Fruit fly (Drosophila melanogaster) whole organism, embryonic: ENCODE results near the gene Tctp.
A peak's percentile ranks its signal among the peaks of the same experiment; 100 is the strongest.

ENCODE experiments used
- Asciz ChIP-seq: fragments of 200-800 bp; sonication (Bioruptor generic); optimal IDR thresholded peaks from 2 replicates; lab custom pipeline; 2017; ENCODE audit warnings: missing biosample characterization, mild to moderate bottlenecking, missing genetic modification characterization, missing genetic modification reagents
- BtbVII ChIP-seq: fragments of 200-800 bp; sonication (Bioruptor generic); optimal IDR thresholded peaks from 3 replicates; lab custom pipeline; 2017; ENCODE audit warnings: missing biosample characterization, mild to moderate bottlenecking, missing genetic modification characterization
- CG11504 ChIP-seq: fragments of 200-800 bp; sonication (Bioruptor generic); optimal IDR thresholded peaks from 3 replicates; lab custom pipeline; 2019; ENCODE audit warnings: missing biosample characterization, mild to moderate bottlenecking, missing genetic modification characterization, moderate library complexity
- CG12071 ChIP-seq: fragments of 200-800 bp; sonication (Bioruptor generic); optimal IDR thresholded peaks from 3 replicates; lab custom pipeline; 2018; ENCODE audit warnings: missing biosample characterization, mild to moderate bottlenecking, missing genetic modification characterization
- CG1233 ChIP-seq: fragments of 200-800 bp; sonication (Bioruptor generic); optimal IDR thresholded peaks from 4 replicates; lab custom pipeline; 2018; ENCODE audit warnings: missing biosample characterization, mild to moderate bottlenecking, missing genetic modification characterization
- CG12769 ChIP-seq: fragments of 200-800 bp; sonication (Bioruptor generic); optimal IDR thresholded peaks from 2 replicates; lab custom pipeline; 2019; ENCODE audit warnings: missing biosample characterization, mild to moderate bottlenecking, missing genetic modification characterization, moderate library complexity
- CG13296 ChIP-seq: fragments of 200-800 bp; sonication (Bioruptor generic); optimal IDR thresholded peaks from 3 replicates; lab custom pipeline; 2018; ENCODE audit warnings: missing biosample characterization, mild to moderate bottlenecking, missing genetic modification characterization
- CG13424 ChIP-seq: fragments of 200-800 bp; sonication (Bioruptor generic); optimal IDR thresholded peaks from 2 replicates; lab custom pipeline; 2019; ENCODE audit warnings: missing biosample characterization, mild to moderate bottlenecking, missing genetic modification characterization, moderate library complexity
- CG15514 ChIP-seq: fragments of 200-800 bp; sonication (Bioruptor generic); optimal IDR thresholded peaks from 3 replicates; lab custom pipeline; 2017; ENCODE audit warnings: missing biosample characterization, missing genetic modification characterization, mild to moderate bottlenecking, moderate library complexity, missing genetic modification reagents
- CG1792 ChIP-seq: fragments of 200-800 bp; sonication (Bioruptor generic); optimal IDR thresholded peaks from 2 replicates; lab custom pipeline; 2016; ENCODE audit warnings: missing biosample characterization, missing genetic modification characterization
- CG2678 ChIP-seq: fragments of 200-800 bp; sonication (Bioruptor generic); optimal IDR thresholded peaks from 3 replicates; lab custom pipeline; 2019; ENCODE audit warnings: missing biosample characterization, mild to moderate bottlenecking, missing genetic modification characterization, moderate library complexity
- CG3281 ChIP-seq: fragments of 200-800 bp; sonication (Bioruptor generic); optimal IDR thresholded peaks from 3 replicates; lab custom pipeline; 2017; ENCODE audit warnings: missing biosample characterization, mild to moderate bottlenecking, missing genetic modification characterization
- CG4282 ChIP-seq: fragments of 200-800 bp; sonication (Bioruptor generic); optimal IDR thresholded peaks from 2 replicates; lab custom pipeline; 2016; ENCODE audit warnings: missing biosample characterization, missing genetic modification characterization
- CG6683 ChIP-seq: fragments of 200-800 bp; sonication (Bioruptor generic); optimal IDR thresholded peaks from 2 replicates; lab custom pipeline; 2017; ENCODE audit warnings: missing biosample characterization, mild to moderate bottlenecking, missing genetic modification characterization, missing genetic modification reagents
- CG6813 ChIP-seq: fragments of 200-800 bp; sonication (Bioruptor generic); optimal IDR thresholded peaks from 2 replicates; lab custom pipeline; 2017; ENCODE audit warnings: missing biosample characterization, missing genetic modification characterization, mild to moderate bottlenecking, moderate library complexity, missing genetic modification reagents
- CG8290 ChIP-seq, 3 experiments: fragments of 200-800 bp; sonication (Bioruptor generic); optimal IDR thresholded peaks; 2 replicates each; lab custom pipeline; 2016 to 2019; ENCODE audit warnings: missing biosample characterization in 3 of 3, missing genetic modification characterization in 3 of 3, mild to moderate bottlenecking in 2 of 3, moderate library complexity in 1 of 3
- CG9817 ChIP-seq: fragments of 200-800 bp; sonication (Bioruptor generic); optimal IDR thresholded peaks from 2 replicates; lab custom pipeline; 2018; ENCODE audit warnings: missing biosample characterization, mild to moderate bottlenecking, missing genetic modification characterization, moderate library complexity
- Dek ChIP-seq: fragments of 200-800 bp; sonication (Bioruptor generic); optimal IDR thresholded peaks from 3 replicates; lab custom pipeline; 2019; ENCODE audit warnings: missing biosample characterization, mild to moderate bottlenecking, missing genetic modification characterization, moderate library complexity
- Fer1 ChIP-seq: fragments of 200-800 bp; sonication (Bioruptor generic); optimal IDR thresholded peaks from 2 replicates; lab custom pipeline; 2017; ENCODE audit warnings: missing biosample characterization, mild to moderate bottlenecking, missing genetic modification characterization
- HHEX ChIP-seq: fragments of 200-800 bp; sonication (Bioruptor generic); optimal IDR thresholded peaks from 3 replicates; lab custom pipeline; 2017; ENCODE audit warnings: missing biosample characterization, mild to moderate bottlenecking, missing genetic modification characterization, missing genetic modification reagents
- Hr39 ChIP-seq: fragments of >200 bp; optimal IDR thresholded peaks from 2 replicates; lab custom pipeline; 2017
- Hr51 ChIP-seq, 2 experiments: fragments of 200-800 bp; sonication (Bioruptor generic); optimal IDR thresholded peaks; 2 replicates in 1 of 2; 3 replicates in 1 of 2; lab custom pipeline; 2016 to 2018; ENCODE audit warnings: missing biosample characterization in 2 of 2, missing genetic modification characterization in 2 of 2, mild to moderate bottlenecking in 1 of 2, moderate library complexity in 1 of 2
- Mad ChIP-seq: fragments of 200-800 bp; sonication (Bioruptor generic); optimal IDR thresholded peaks from 2 replicates; lab custom pipeline; 2016; ENCODE audit warnings: missing biosample characterization, missing genetic modification characterization
- Meics ChIP-seq: fragments of 200-800 bp; sonication (Bioruptor generic); optimal IDR thresholded peaks from 2 replicates; lab custom pipeline; 2017; ENCODE audit warnings: missing biosample characterization, mild to moderate bottlenecking, missing genetic modification characterization
- Neu2 ChIP-seq: fragments of 200-800 bp; sonication (Bioruptor generic); optimal IDR thresholded peaks from 3 replicates; lab custom pipeline; 2016; ENCODE audit warnings: missing biosample characterization, missing genetic modification characterization, borderline replicate concordance
- Ptx1 ChIP-seq: fragments of 200-800 bp; sonication (Bioruptor generic); IDR thresholded peaks from 2 replicates; pipeline ENCODE4 v1.3.6; 2022; ENCODE audit warnings: missing biosample characterization, missing genetic modification characterization
- Sox102F ChIP-seq: fragments of 200-800 bp; sonication (Bioruptor generic); optimal IDR thresholded peaks from 2 replicates; lab custom pipeline; 2018; ENCODE audit warnings: missing biosample characterization, mild to moderate bottlenecking, missing genetic modification characterization, moderate library complexity
- dan ChIP-seq: fragments of 200-800 bp; sonication (Bioruptor generic); IDR thresholded peaks from 2 replicates; pipeline ENCODE4 v1.3.6; 2022; ENCODE audit warnings: missing biosample characterization, missing genetic modification characterization
- dmrt99B ChIP-seq: fragments of 200-800 bp; sonication (Bioruptor generic); optimal IDR thresholded peaks from 2 replicates; lab custom pipeline; 2018; ENCODE audit warnings: missing biosample characterization, mild to moderate bottlenecking, missing genetic modification characterization, moderate library complexity
- fd64A ChIP-seq: fragments of 200-800 bp; sonication (Bioruptor generic); optimal IDR thresholded peaks from 3 replicates; lab custom pipeline; 2018; ENCODE audit warnings: missing biosample characterization, mild to moderate bottlenecking, missing genetic modification characterization
- gem ChIP-seq: fragments of 200-800 bp; sonication (Bioruptor generic); optimal IDR thresholded peaks from 2 replicates; lab custom pipeline; 2019; ENCODE audit warnings: missing biosample characterization, mild to moderate bottlenecking, missing genetic modification characterization, moderate library complexity
- hkb ChIP-seq, 2 experiments: fragments of 200-800 bp in 1 of 2; fragments of >200 bp in 1 of 2; sonication (Bioruptor generic) in 1 of 2; IDR thresholded peaks in 1 of 2; optimal IDR thresholded peaks in 1 of 2; 2 replicates each; pipeline versions ENCODE4 v1.3.6 to Lab custom; 2017 to 2022; ENCODE audit warnings: missing biosample characterization in 1 of 2, missing genetic modification characterization in 1 of 2
- lab ChIP-seq: fragments of 200-800 bp; sonication (Bioruptor generic); optimal IDR thresholded peaks from 3 replicates; lab custom pipeline; 2017; ENCODE audit warnings: missing biosample characterization, missing genetic modification characterization, mild to moderate bottlenecking, moderate library complexity, missing genetic modification reagents
- mirr ChIP-seq: fragments of 200-800 bp; sonication (Bioruptor generic); optimal IDR thresholded peaks from 3 replicates; lab custom pipeline; 2018; ENCODE audit warnings: missing biosample characterization, mild to moderate bottlenecking, missing genetic modification characterization
- oc ChIP-seq: fragments of 200-800 bp; sonication (Bioruptor generic); optimal IDR thresholded peaks from 2 replicates; lab custom pipeline; 2018; ENCODE audit warnings: missing biosample characterization, mild to moderate bottlenecking, missing genetic modification characterization, moderate library complexity
- pfk ChIP-seq: fragments of 200-800 bp; sonication (Bioruptor generic); optimal IDR thresholded peaks from 2 replicates; lab custom pipeline; 2018; ENCODE audit warnings: missing biosample characterization, mild to moderate bottlenecking, missing genetic modification characterization, moderate library complexity
- ranshi ChIP-seq: fragments of 200-800 bp; sonication (Bioruptor generic); IDR thresholded peaks from 2 replicates; pipeline ENCODE4 v1.3.6; 2022; ENCODE audit warnings: missing biosample characterization, missing genetic modification characterization
- rib ChIP-seq: fragments of 200-800 bp; sonication (Bioruptor generic); IDR thresholded peaks from 2 replicates; pipeline ENCODE4 v1.3.6; 2022; ENCODE audit warnings: missing biosample characterization, missing genetic modification characterization
- row ChIP-seq: fragments of 200-800 bp; sonication (Bioruptor generic); IDR thresholded peaks from 3 replicates; pipeline ENCODE4 v1.3.6; 2022; ENCODE audit warnings: missing biosample characterization, missing genetic modification characterization
- sc ChIP-seq, 3 experiments: fragments of >200 bp in 2 of 3; fragments of 200-800 bp in 1 of 3; sonication (Bioruptor generic) in 1 of 3; optimal IDR thresholded peaks; 2 replicates in 2 of 3; 3 replicates in 1 of 3; lab custom pipeline; 2017; ENCODE audit warnings: mild to moderate bottlenecking in 1 of 3, missing biosample characterization in 1 of 3, missing genetic modification characterization in 1 of 3, missing genetic modification reagents in 1 of 3
- sens ChIP-seq: fragments of 200-800 bp; sonication (Bioruptor generic); peaks from one replicate; lab custom pipeline; 2016; ENCODE audit warnings: missing biosample characterization, missing genetic modification characterization
- so ChIP-seq: fragments of 200-800 bp; sonication (Bioruptor generic); IDR thresholded peaks from 3 replicates; pipeline ENCODE4 v1.3.6; 2022; ENCODE audit warnings: missing biosample characterization, missing genetic modification characterization
- ssp ChIP-seq: fragments of 200-800 bp; sonication (Bioruptor generic); IDR thresholded peaks from 2 replicates; pipeline ENCODE4 v1.3.6; 2022; ENCODE audit warnings: missing biosample characterization, missing genetic modification characterization
- tap ChIP-seq: fragments of 200-800 bp; optimal IDR thresholded peaks from 3 replicates; lab custom pipeline; 2019; ENCODE audit warnings: missing biosample characterization, mild to moderate bottlenecking, missing genetic modification characterization, moderate library complexity
- unpg ChIP-seq: fragments of 200-800 bp; sonication (Bioruptor generic); optimal IDR thresholded peaks from 3 replicates; lab custom pipeline; 2018; ENCODE audit warnings: missing biosample characterization, mild to moderate bottlenecking, missing genetic modification characterization, moderate library complexity
- wek ChIP-seq: fragments of 200-800 bp; sonication (Bioruptor generic); optimal IDR thresholded peaks from 3 replicates; lab custom pipeline; 2018; ENCODE audit warnings: missing biosample characterization, mild to moderate bottlenecking, missing genetic modification characterization, moderate library complexity

Tctp gene

dm6 chr3R:11177579-11177978 is 32.5 kb upstream of the Tctp start (continued):
- TF ChIP-seq ranshi (no peak), Mad (GFP tag; lab: Kevin White, UChicago) (no peak), Dek (tag; lab: Kevin White, UChicago) (no peak), pfk (GFP tag; lab: Kevin White, UChicago) (no peak)
- TF ChIP-seq, all 482 proteins: peak for 7

DNA sequence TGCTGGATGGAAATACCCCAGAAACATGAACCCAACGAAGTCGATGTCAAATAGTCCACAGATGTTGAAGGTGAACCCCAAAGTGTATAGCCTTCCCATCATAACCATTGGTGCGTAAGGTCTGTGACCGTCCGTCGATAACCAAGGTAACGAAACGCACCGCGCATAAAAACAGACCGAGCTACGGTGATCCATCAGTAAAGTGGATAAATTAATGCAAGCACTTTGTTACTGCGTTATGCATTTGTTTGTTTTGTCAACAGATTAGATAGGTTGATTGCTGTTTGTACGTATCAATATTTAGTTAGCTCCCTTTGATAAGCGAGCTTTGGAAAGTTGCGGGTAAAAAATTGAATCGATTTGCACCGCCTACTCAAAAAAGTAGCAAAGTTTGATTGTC is 31.7 kb upstream of the Tctp start:
- TF ChIP-seq Hr51 (GFP tag; optimal IDR thresholded peaks at IDR 0.05; lab: Kevin White, UChicago) = peak in 1 of 2 experiments; percentile 14
- TF ChIP-seq Fer1 (GFP tag; lab: Kevin White, UChicago) = peak; percentile 22
- peak; percentile 20 for TF ChIP-seq gem (tag; lab: Kevin White, UChicago)
- no peak for TF ChIP-seq hkb (optimal IDR thresholded peaks at IDR 0.05; lab: Kevin White, UChicago)
- no peak for TF ChIP-seq hkb (GFP tag; IDR thresholded peaks at IDR 0.05; lab: Robert Waterston, UW)
- peak; percentile 13; the same call in 1 of the 2 replicates for TF ChIP-seq Ptx1
- peak; percentile 49 for TF ChIP-seq wek (GFP tag; lab: Kevin White, UChicago)
- TF ChIP-seq CG13424 (tag; lab: Kevin White, UChicago) = peak; percentile 7
- TF ChIP-seq oc (tag; lab: Kevin White, UChicago) = no peak
- TF ChIP-seq Asciz = peak; percentile 38
- peak; percentile 11 for TF ChIP-seq tap (tag; lab: Kevin White, UChicago)
- no peak for TF ChIP-seq CG1792 (GFP tag; lab: Kevin White, UChicago)
- TF ChIP-seq ssp (GFP tag; lab: Robert Waterston, UW) = no peak
- TF ChIP-seq CG2678 (tag; lab: Kevin White, UChicago) = peak; percentile 28
- TF ChIP-seq CG3281 (GFP tag; lab: Kevin White, UChicago) = peak; percentile 1
- TF ChIP-seq dmrt99B (tag; lab: Kevin White, UChicago) = peak; percentile 13
- TF ChIP-seq row = peak; percentile 13; the same call in 1 of the 3 replicates
- peak; percentile 26 for TF ChIP-seq unpg
- peak; percentile 5 for TF ChIP-seq CG9817 (tag; lab: Kevin White, UChicago)
- 0 out of 3 replicates have a peak, but pooled peaks have one; percentile 17 for TF ChIP-seq so (GFP tag; lab: Robert Waterston, UW)
- no peak for TF ChIP-seq CG6683 (GFP tag; lab: Kevin White, UChicago)
- peak; percentile 90 for TF ChIP-seq Meics (GFP tag; lab: Kevin White, UChicago)
- peak; percentile 40 for TF ChIP-seq BtbVII (GFP tag; lab: Kevin White, UChicago)
- peak; percentile 37 for TF ChIP-seq CG11504 (tag; lab: Kevin White, UChicago)
- TF ChIP-seq Sox102F = peak; percentile 5
- TF ChIP-seq lab (GFP tag; lab: Kevin White, UChicago) = peak; percentile 72
- TF ChIP-seq CG12071 = peak; percentile 40
- TF ChIP-seq CG1233 = peak; percentile 27
- TF ChIP-seq CG15514 = peak; percentile 21
- TF ChIP-seq CG8290 (GFP tag; optimal IDR thresholded peaks at IDR 0.05; lab: Kevin White, UChicago) = no peak
- TF ChIP-seq CG8290 (tag; optimal IDR thresholded peaks at IDR 0.05; lab: Kevin White, UChicago) = peak in 1 of 2 experiments; percentile 12
- TF ChIP-seq dan (GFP tag; lab: Robert Waterston, UW) = no peak
- TF ChIP-seq CG12769 = peak; percentile 12
- TF ChIP-seq sens (GFP tag; lab: Kevin White, UChicago) = peak; percentile 60
- TF ChIP-seq sc (optimal IDR thresholded peaks at IDR 0.05; lab: Kevin White, UChicago) = no peak
- no peak for TF ChIP-seq sc (GFP tag; optimal IDR thresholded peaks at IDR 0.05; lab: Kevin White, UChicago)
- peak; percentile 17 for TF ChIP-seq HHEX (GFP tag; lab: Kevin White, UChicago)
- no peak for TF ChIP-seq Hr39 (lab: Kevin White, UChicago)
- no peak for TF ChIP-seq Neu2 (GFP tag; lab: Kevin White, UChicago)
- TF ChIP-seq rib = no peak
- no peak for TF ChIP-seq CG4282 (GFP tag; lab: Kevin White, UChicago)
- TF ChIP-seq CG13296 (GFP tag; lab: Kevin White, UChicago) = peak; percentile 15
- peak; percentile 63 for TF ChIP-seq mirr
- peak; percentile 23 for TF ChIP-seq CG6813 (GFP tag; lab: Kevin White, UChicago)
- peak; percentile 7 for TF ChIP-seq fd64A (GFP tag; lab: Kevin White, UChicago)
